Worm (Caenorhabditis elegans): Measurements from ENCODE around the gene srx-66.

DNA sequence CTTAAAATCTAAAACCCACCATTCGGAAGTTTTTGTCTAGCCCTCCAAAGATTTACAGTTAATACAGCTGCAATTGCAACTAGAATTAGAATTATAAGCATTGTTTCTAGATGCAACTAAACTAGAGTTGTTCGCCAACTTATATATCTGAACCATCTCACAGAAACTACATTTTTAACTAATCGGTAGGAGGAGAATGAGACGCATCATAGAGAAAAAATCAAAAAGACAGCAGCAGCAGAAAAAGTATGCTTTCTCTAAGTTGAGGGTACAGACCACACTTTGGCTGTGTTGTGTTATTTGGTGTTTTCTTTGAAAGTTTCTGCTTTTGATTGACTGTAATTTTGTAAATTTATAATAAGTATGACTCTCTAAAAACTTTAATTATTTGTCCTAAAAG is 44.3 kb downstream of the srx-66 start, which contains the start of gene cyp-34A7:
- no peak for TF ChIP-seq lin-15B (tag; optimal IDR thresholded peaks at IDR 0.05)
- TF ChIP-seq mdl-1 (tag; optimal IDR thresholded peaks at IDR 0.05): no peak
- no peak for TF ChIP-seq unc-62 (GFP tag; optimal IDR thresholded peaks at IDR 0.05)
- TF ChIP-seq egl-27 (tag; optimal IDR thresholded peaks at IDR 0.05): no peak
- no peak for TF ChIP-seq ztf-11 (tag; optimal IDR thresholded peaks at IDR 0.05)
- no peak for TF ChIP-seq elt-3 (tag; optimal IDR thresholded peaks at IDR 0.05)
- no peak for TF ChIP-seq fos-1 (tag; optimal IDR thresholded peaks at IDR 0.05)
- no peak for TF ChIP-seq nhr-11 (tag; optimal IDR thresholded peaks at IDR 0.05)
- TF ChIP-seq nhr-12 (tag; optimal IDR thresholded peaks at IDR 0.05): no peak
- TF ChIP-seq ZK546.5 (tag; optimal IDR thresholded peaks at IDR 0.05): no peak
- TF ChIP-seq hmg-11 (tag; optimal IDR thresholded peaks at IDR 0.05): no peak
- TF ChIP-seq elt-1 (tag; optimal IDR thresholded peaks at IDR 0.05): no peak
- no peak for TF ChIP-seq lin-39 (tag; optimal IDR thresholded peaks at IDR 0.05)

All from whole organism, L3 larva.